Worm (Caenorhabditis elegans) whole organism, L1 larva: ENCODE measurements around the gene zip-9.
A peak's percentile ranks its signal among the peaks of the same experiment; 100 is the strongest.

Source experiments
- C04F5.9 ChIP-seq: sonication (generic microtip); optimal IDR thresholded peaks from 2 replicates; lab custom pipeline; 2016; ENCODE audit warnings: missing genetic modification characterization, missing compliant biosample characterization
- Y116A8C.19 ChIP-seq: sonication (generic microtip); optimal IDR thresholded peaks from 2 replicates; lab custom pipeline; 2016; ENCODE audit warnings: missing compliant biosample characterization, missing genetic modification characterization, borderline replicate concordance
- aha-1 ChIP-seq: fragments of 150-350 bp; optimal IDR thresholded peaks from 2 replicates; lab custom pipeline; 2014; ENCODE audit warnings: missing biosample characterization, missing genetic modification characterization
- alr-1 ChIP-seq: fragments of 200-800 bp; sonication (Bioruptor generic); optimal IDR thresholded peaks from 2 replicates; lab custom pipeline; 2018; ENCODE audit warnings: borderline replicate concordance, mild to moderate bottlenecking, missing genetic modification characterization, missing compliant biosample characterization
- ama-1 ChIP-seq: fragments of 150-350 bp; optimal IDR thresholded peaks from 2 replicates; lab custom pipeline; 2014
- ceh-88 ChIP-seq: fragments of 200-800 bp; sonication (Bioruptor generic); IDR thresholded peaks from 2 replicates; pipeline ENCODE4 v1.3.6; 2022; ENCODE audit warnings: missing genetic modification characterization, missing compliant biosample characterization
- ceh-90 ChIP-seq: sonication (generic microtip); optimal IDR thresholded peaks from 2 replicates; lab custom pipeline; 2016; ENCODE audit warnings: missing genetic modification characterization, missing compliant biosample characterization
- ces-1 ChIP-seq: fragments of 150-350 bp; optimal IDR thresholded peaks from 2 replicates; lab custom pipeline; 2014; ENCODE audit warnings: missing biosample characterization, missing genetic modification reagents, missing genetic modification characterization
- efl-1 ChIP-seq, 4 experiments: fragments of 150-350 bp; optimal IDR thresholded peaks in 3 of 4; peaks in 1 of 4; 1 replicate in 1 of 4; 2 replicates in 3 of 4; lab custom pipeline; 2014; ENCODE audit warnings: missing biosample characterization in 2 of 4, missing genetic modification characterization in 2 of 4, missing genetic modification reagents in 2 of 4
- egl-13 ChIP-seq: sonication (generic microtip); optimal IDR thresholded peaks from 2 replicates; lab custom pipeline; 2016; ENCODE audit warnings: missing genotype, missing genetic modification reagents, missing genetic modification characterization, missing compliant biosample characterization
- elt-3 ChIP-seq, 6 experiments: fragments of 150-350 bp in 1 of 6; sonication (generic microtip); optimal IDR thresholded peaks; 2 replicates each; lab custom pipeline; 2017 to 2018; ENCODE audit warnings: missing biosample characterization in 6 of 6, missing genetic modification characterization in 6 of 6, inconsistent platforms in 1 of 6
- fkh-4 ChIP-seq: sonication (generic microtip); optimal IDR thresholded peaks from 2 replicates; lab custom pipeline; 2016; ENCODE audit warnings: missing compliant biosample characterization, missing genetic modification characterization, borderline replicate concordance
- fkh-8 ChIP-seq: sonication (generic microtip); optimal IDR thresholded peaks from 2 replicates; lab custom pipeline; 2016; ENCODE audit warnings: mild to moderate bottlenecking, missing genetic modification characterization, missing compliant biosample characterization
- fos-1 ChIP-seq: fragments of 150-350 bp; optimal IDR thresholded peaks from 2 replicates; lab custom pipeline; 2014; ENCODE audit warnings: missing biosample characterization, missing genetic modification characterization
- grh-1 ChIP-seq: fragments of 200-800 bp; sonication (Bioruptor generic); IDR thresholded peaks from 2 replicates; pipeline ENCODE4 v1.3.6; 2022; ENCODE audit warnings: missing genetic modification reagents, missing genetic modification characterization, missing compliant biosample characterization
- hlh-4 ChIP-seq: sonication (generic microtip); optimal IDR thresholded peaks from 2 replicates; lab custom pipeline; 2016; ENCODE audit warnings: mild to moderate bottlenecking, missing genetic modification characterization, missing compliant biosample characterization
- jun-1 ChIP-seq: fragments of 150-350 bp; optimal IDR thresholded peaks from 2 replicates; lab custom pipeline; 2014; ENCODE audit warnings: missing biosample characterization, missing genetic modification reagents, missing genetic modification characterization
- lin-35 ChIP-seq, 2 experiments: fragments of 150-350 bp; optimal IDR thresholded peaks; 2 replicates each; lab custom pipeline; 2014; ENCODE audit warnings: missing biosample characterization in 2 of 2, missing genetic modification characterization in 2 of 2, missing genetic modification reagents in 2 of 2
- lin-39 ChIP-seq: fragments of 150-350 bp; optimal IDR thresholded peaks from 2 replicates; lab custom pipeline; 2014; ENCODE audit warnings: missing biosample characterization, missing genetic modification reagents, missing genetic modification characterization
- lir-3 ChIP-seq: sonication (generic microtip); optimal IDR thresholded peaks from 2 replicates; lab custom pipeline; 2016; ENCODE audit warnings: mild to moderate bottlenecking, missing genetic modification characterization, moderate library complexity, missing compliant biosample characterization; ENCODE audit not compliant: poor library complexity
- mef-2 ChIP-seq: fragments of 150-350 bp; optimal IDR thresholded peaks from 2 replicates; lab custom pipeline; 2014; ENCODE audit warnings: missing biosample characterization, missing genetic modification characterization
- nhr-12 ChIP-seq: sonication (generic microtip); optimal IDR thresholded peaks from 2 replicates; lab custom pipeline; 2017; ENCODE audit warnings: missing biosample characterization, missing genetic modification characterization
- nhr-19 ChIP-seq: fragments of 200-800 bp; sonication (Bioruptor generic); conservative IDR thresholded peaks from 2 replicates; pipeline ENCODE4 v1.3.6; 2022; ENCODE audit warnings: missing genetic modification characterization, missing compliant biosample characterization
- nhr-20 ChIP-seq: sonication (generic microtip); optimal IDR thresholded peaks from 2 replicates; lab custom pipeline; 2016; ENCODE audit warnings: mild to moderate bottlenecking, missing genetic modification characterization, missing compliant biosample characterization
- nhr-28 ChIP-seq: fragments of 150-350 bp; optimal IDR thresholded peaks from 2 replicates; lab custom pipeline; 2014; ENCODE audit warnings: missing biosample characterization, missing genetic modification characterization
- nhr-47 ChIP-seq: sonication (generic microtip); optimal IDR thresholded peaks from 2 replicates; lab custom pipeline; 2016; ENCODE audit warnings: mild to moderate bottlenecking, missing genetic modification characterization, moderate library complexity, missing compliant biosample characterization
- nhr-71 ChIP-seq: sonication (generic microtip); optimal IDR thresholded peaks from 2 replicates; lab custom pipeline; 2016; ENCODE audit warnings: mild to moderate bottlenecking, missing genetic modification characterization, moderate library complexity, missing compliant biosample characterization
- nhr-85 ChIP-seq: sonication (generic microtip); peaks from one replicate; lab custom pipeline; 2016; ENCODE audit warnings: missing genetic modification characterization, inconsistent platforms, missing compliant biosample characterization
- nhr-90 ChIP-seq: sonication (generic microtip); optimal IDR thresholded peaks from 2 replicates; lab custom pipeline; 2016; ENCODE audit warnings: mild to moderate bottlenecking, missing genetic modification characterization, missing compliant biosample characterization; ENCODE audit not compliant: poor library complexity
- pag-3 ChIP-seq: sonication (generic microtip); optimal IDR thresholded peaks from 2 replicates; lab custom pipeline; 2017; ENCODE audit warnings: missing genetic modification characterization, mild to moderate bottlenecking, missing compliant biosample characterization, antibody characterized with exemption, borderline replicate concordance; ENCODE audit not compliant: insufficient read depth
- snpc-4 ChIP-seq: fragments of 150-350 bp; optimal IDR thresholded peaks from 2 replicates; lab custom pipeline; 2014; ENCODE audit warnings: missing biosample characterization, missing genetic modification characterization
- snu-23 ChIP-seq: sonication (generic microtip); optimal IDR thresholded peaks from 2 replicates; lab custom pipeline; 2016; ENCODE audit warnings: missing genetic modification characterization, missing compliant biosample characterization
- tlp-1 ChIP-seq: fragments of 150-350 bp; optimal IDR thresholded peaks from 2 replicates; lab custom pipeline; 2014; ENCODE audit warnings: missing biosample characterization, missing genetic modification characterization
- unc-30 ChIP-seq: sonication (generic microtip); optimal IDR thresholded peaks from 2 replicates; lab custom pipeline; 2017; ENCODE audit warnings: missing biosample characterization, missing genetic modification characterization
- unc-86 ChIP-seq: sonication (generic microtip); optimal IDR thresholded peaks from 2 replicates; lab custom pipeline; 2016; ENCODE audit warnings: missing genetic modification characterization, missing compliant biosample characterization
- unc-98 ChIP-seq: fragments of 200-800 bp; sonication (Bioruptor generic); IDR thresholded peaks from 2 replicates; pipeline ENCODE4 v1.3.6; 2022; ENCODE audit warnings: missing genetic modification characterization, missing compliant biosample characterization
- vab-15 ChIP-seq: sonication (generic microtip); optimal IDR thresholded peaks from 2 replicates; lab custom pipeline; 2017; ENCODE audit warnings: missing genotype, mild to moderate bottlenecking, missing genetic modification characterization, missing compliant biosample characterization
- xbp-1 ChIP-seq: sonication (generic microtip); optimal IDR thresholded peaks from 2 replicates; lab custom pipeline; 2016; ENCODE audit warnings: missing genetic modification characterization, missing compliant biosample characterization
- zag-1 ChIP-seq: fragments of 150-350 bp; optimal IDR thresholded peaks from 2 replicates; lab custom pipeline; 2014; ENCODE audit warnings: missing biosample characterization, missing genetic modification characterization
- ztf-4 ChIP-seq: fragments of 150-350 bp; optimal IDR thresholded peaks from 2 replicates; lab custom pipeline; 2014; ENCODE audit warnings: missing biosample characterization, missing genetic modification characterization

Gene zip-9

ce11 chrV:10953471-10954155 lies 11.4 kb downstream of the zip-9 start:
- TF ChIP-seq nhr-19 (GFP tag; lab: Robert Waterston, UW) (0 out of 2 replicates have a peak, but pooled peaks have one; percentile 20), pag-3 (tag; lab: Kevin White, UChicago) (no peak), mef-2 (tag; lab: Kevin White, UChicago) (no peak), fkh-8 (no peak), nhr-20 (tag; lab: Kevin White, UChicago) (peak; percentile 41), efl-1 (optimal IDR thresholded peaks at IDR 0.05; lab: Kevin White, UChicago) (peak in 1 of 2 experiments; percentile 4), efl-1 (GFP tag; optimal IDR thresholded peaks at IDR 0.05 in 1 of 2; lab: Kevin White, UChicago) (peak in 1 of 2 experiments; percentile 80), ceh-88 (0 out of 2 replicates have a peak, but pooled peaks have one; percentile 21), xbp-1 (tag; lab: Kevin White, UChicago) (peak; percentile 4), lir-3 (tag; lab: Kevin White, UChicago) (peak; percentile 50), snu-23 (GFP tag; lab: Kevin White, UChicago) (peak; percentile 38), nhr-85 (tag; lab: Kevin White, UChicago) (peak; percentile 51), lin-39 (no peak), hlh-4 (no peak), vab-15 (tag; lab: Kevin White, UChicago) (no peak), fos-1 (tag; lab: Kevin White, UChicago) (no peak), nhr-71 (tag; lab: Kevin White, UChicago) (peak; percentile 67), nhr-28 (tag; lab: Kevin White, UChicago) (no peak), unc-98 (no peak), ztf-4 (tag; lab: Kevin White, UChicago) (peak; percentile 19), zag-1 (tag; lab: Kevin White, UChicago) (no peak), nhr-12 (no peak), tlp-1 (no peak), egl-13 (tag; lab: Kevin White, UChicago) (no peak), lin-35 (GFP tag; optimal IDR thresholded peaks at IDR 0.05; lab: Kevin White, UChicago) (peak in 1 of 2 experiments; percentile 19), nhr-90 (tag; lab: Kevin White, UChicago) (peak; percentile 34), snpc-4 (tag; lab: Kevin White, UChicago) (no peak), nhr-47 (tag; lab: Kevin White, UChicago) (peak; percentile 47), unc-30 (tag; lab: Kevin White, UChicago) (no peak), ces-1 (GFP tag; lab: Kevin White, UChicago) (no peak)

- TF ChIP-seq Y116A8C.19 (tag; lab: Kevin White, UChicago) (no peak), ztf-4 (tag; lab: Kevin White, UChicago) (no peak), elt-3 (tag; optimal IDR thresholded peaks at IDR 0.05; lab: Kevin White, UChicago) (no peak), unc-86 (no peak), alr-1 (tag; lab: Kevin White, UChicago) (no peak), ama-1 (no peak), zag-1 (tag; lab: Kevin White, UChicago) (no peak), lin-35 (GFP tag; optimal IDR thresholded peaks at IDR 0.05; lab: Kevin White, UChicago) (no peak), jun-1 (no peak), nhr-28 (tag; lab: Kevin White, UChicago) (no peak), fkh-4 (tag; lab: Kevin White, UChicago) (no peak), pag-3 (tag; lab: Kevin White, UChicago) (no peak), aha-1 (tag; lab: Kevin White, UChicago) (no peak), nhr-47 (tag; lab: Kevin White, UChicago) (no peak), ceh-90 (tag; lab: Kevin White, UChicago) (no peak), nhr-12 (no peak), grh-1 (GFP tag; lab: Robert Waterston, UW) (no peak), C04F5.9 (tag; lab: Kevin White, UChicago) (no peak), nhr-90 (tag; lab: Kevin White, UChicago) (no peak)
Measured at ce11 chrV:10954334-10954733, 12.1 kb downstream of the zip-9 start, which contains the start of gene clec-221. TSS of gene clec-221 (minus strand) at chrV:10954434.
